Fruit fly (Drosophila melanogaster) whole organism, embryonic: Measurements from ENCODE around the gene CG42553.

Experiments used
- ATbp ChIP-seq: fragments of 200-800 bp; sonication (Bioruptor generic); optimal IDR thresholded peaks from 2 replicates; lab custom pipeline; 2017; ENCODE audit warnings: missing biosample characterization, mild to moderate bottlenecking, missing genetic modification characterization, missing genetic modification reagents
- BtbVII ChIP-seq: fragments of 200-800 bp; sonication (Bioruptor generic); optimal IDR thresholded peaks from 3 replicates; lab custom pipeline; 2017; ENCODE audit warnings: missing biosample characterization, mild to moderate bottlenecking, missing genetic modification characterization
- CG10543 ChIP-seq: fragments of 200-800 bp; sonication (Bioruptor generic); optimal IDR thresholded peaks from 3 replicates; lab custom pipeline; 2017; ENCODE audit warnings: missing biosample characterization, mild to moderate bottlenecking, missing genetic modification characterization, moderate library complexity
- CG11456 ChIP-seq: fragments of 200-800 bp; sonication (Bioruptor generic); IDR thresholded peaks from 3 replicates; pipeline ENCODE4 v1.3.6; 2022; ENCODE audit warnings: missing biosample characterization, missing genetic modification characterization
- CG12236 ChIP-seq: fragments of 200-800 bp; sonication (Bioruptor generic); optimal IDR thresholded peaks from 2 replicates; lab custom pipeline; 2016; ENCODE audit warnings: missing biosample characterization, missing genetic modification characterization
- CG13775 ChIP-seq: fragments of 200-800 bp; sonication (Bioruptor generic); optimal IDR thresholded peaks from 3 replicates; lab custom pipeline; 2017; ENCODE audit warnings: missing biosample characterization, mild to moderate bottlenecking, missing genetic modification characterization
- CG15011 ChIP-seq: fragments of 200-800 bp; sonication (Bioruptor generic); optimal IDR thresholded peaks from 3 replicates; lab custom pipeline; 2018; ENCODE audit warnings: missing biosample characterization, mild to moderate bottlenecking, missing genetic modification characterization
- CG16863 ChIP-seq: fragments of 200-800 bp; sonication (Bioruptor generic); optimal IDR thresholded peaks from 3 replicates; lab custom pipeline; 2016; ENCODE audit warnings: missing biosample characterization, missing genetic modification characterization
- CG17359 ChIP-seq: fragments of 200-800 bp; sonication (Bioruptor generic); optimal IDR thresholded peaks from 3 replicates; lab custom pipeline; 2018; ENCODE audit warnings: missing biosample characterization, mild to moderate bottlenecking, missing genetic modification characterization, moderate library complexity
- CG17829 ChIP-seq: fragments of 200-800 bp; optimal IDR thresholded peaks from 2 replicates; lab custom pipeline; 2019; ENCODE audit warnings: missing biosample characterization, mild to moderate bottlenecking, missing genetic modification characterization, moderate library complexity
- CG2678 ChIP-seq: fragments of 200-800 bp; sonication (Bioruptor generic); optimal IDR thresholded peaks from 3 replicates; lab custom pipeline; 2019; ENCODE audit warnings: missing biosample characterization, mild to moderate bottlenecking, missing genetic modification characterization, moderate library complexity
- CG31224 ChIP-seq: fragments of 200-800 bp; sonication (Bioruptor generic); IDR thresholded peaks from 2 replicates; pipeline ENCODE4 v1.3.6; 2022; ENCODE audit warnings: missing biosample characterization, missing genetic modification characterization
- CG32772 ChIP-seq: fragments of 200-800 bp; sonication (Bioruptor generic); IDR thresholded peaks from 2 replicates; pipeline ENCODE4 v1.3.6; 2022; ENCODE audit warnings: missing biosample characterization, missing genetic modification characterization
- CG3281 ChIP-seq: fragments of 200-800 bp; sonication (Bioruptor generic); optimal IDR thresholded peaks from 3 replicates; lab custom pipeline; 2017; ENCODE audit warnings: missing biosample characterization, mild to moderate bottlenecking, missing genetic modification characterization
- CG42726 ChIP-seq: fragments of 200-800 bp; sonication (Bioruptor generic); IDR thresholded peaks from 2 replicates; pipeline ENCODE4 v1.3.6; 2022; ENCODE audit warnings: missing biosample characterization, missing genetic modification characterization; ENCODE audit not compliant: partially characterized antibody
- CG6654 ChIP-seq: fragments of 200-800 bp; sonication (Bioruptor generic); optimal IDR thresholded peaks from 2 replicates; lab custom pipeline; 2017; ENCODE audit warnings: missing biosample characterization, mild to moderate bottlenecking, missing genetic modification characterization
- CG6683 ChIP-seq: fragments of 200-800 bp; sonication (Bioruptor generic); optimal IDR thresholded peaks from 2 replicates; lab custom pipeline; 2017; ENCODE audit warnings: missing biosample characterization, mild to moderate bottlenecking, missing genetic modification characterization, missing genetic modification reagents
- CG8281 ChIP-seq: fragments of 200-800 bp; sonication (Bioruptor generic); optimal IDR thresholded peaks from 2 replicates; lab custom pipeline; 2018; ENCODE audit warnings: missing biosample characterization, mild to moderate bottlenecking, missing genetic modification characterization, moderate library complexity
- CG8924 ChIP-seq: fragments of 200-800 bp; optimal IDR thresholded peaks from 3 replicates; lab custom pipeline; 2019; ENCODE audit warnings: missing biosample characterization, mild to moderate bottlenecking, missing genetic modification characterization, moderate library complexity
- CG9215 ChIP-seq: fragments of 200-800 bp; sonication (Bioruptor generic); IDR thresholded peaks from 2 replicates; pipeline ENCODE4 v1.3.6; 2022; ENCODE audit warnings: missing biosample characterization, missing genetic modification characterization
- CkIIα-i1 ChIP-seq: fragments of 200-800 bp; sonication (Bioruptor generic); IDR thresholded peaks from 2 replicates; pipeline ENCODE4 v1.3.6; 2022; ENCODE audit warnings: missing biosample characterization, missing genetic modification characterization
- Dbx ChIP-seq: fragments of 200-800 bp; sonication (Bioruptor generic); IDR thresholded peaks from 3 replicates; pipeline ENCODE4 v1.3.6; 2022; ENCODE audit warnings: missing biosample characterization, missing genetic modification characterization
- Fer1 ChIP-seq: fragments of 200-800 bp; sonication (Bioruptor generic); optimal IDR thresholded peaks from 2 replicates; lab custom pipeline; 2017; ENCODE audit warnings: missing biosample characterization, mild to moderate bottlenecking, missing genetic modification characterization
- Fer2 ChIP-seq: fragments of 200-800 bp; sonication (Bioruptor generic); optimal IDR thresholded peaks from 2 replicates; lab custom pipeline; 2018; ENCODE audit warnings: missing biosample characterization, mild to moderate bottlenecking, missing genetic modification characterization, moderate library complexity
- HHEX ChIP-seq: fragments of 200-800 bp; sonication (Bioruptor generic); optimal IDR thresholded peaks from 3 replicates; lab custom pipeline; 2017; ENCODE audit warnings: missing biosample characterization, mild to moderate bottlenecking, missing genetic modification characterization, missing genetic modification reagents
- Max ChIP-seq: fragments of 200-800 bp; sonication (Bioruptor generic); optimal IDR thresholded peaks from 2 replicates; lab custom pipeline; 2016; ENCODE audit warnings: missing biosample characterization, mild to moderate bottlenecking, missing genetic modification characterization
- Mrtf ChIP-seq: fragments of 200-800 bp; sonication (Bioruptor generic); IDR thresholded peaks from 3 replicates; pipeline ENCODE4 v1.3.6; 2022; ENCODE audit warnings: missing biosample characterization, missing genetic modification characterization
- Neu2 ChIP-seq: fragments of 200-800 bp; sonication (Bioruptor generic); optimal IDR thresholded peaks from 3 replicates; lab custom pipeline; 2016; ENCODE audit warnings: missing biosample characterization, missing genetic modification characterization, borderline replicate concordance
- Nf-YA ChIP-seq: fragments of 200-800 bp; sonication (Bioruptor generic); IDR thresholded peaks from 2 replicates; pipeline ENCODE4 v1.3.6; 2022; ENCODE audit warnings: missing biosample characterization, missing genetic modification characterization
- Oli ChIP-seq: fragments of 200-800 bp; sonication (Bioruptor generic); optimal IDR thresholded peaks from 2 replicates; lab custom pipeline; 2018; ENCODE audit warnings: missing biosample characterization, mild to moderate bottlenecking, missing genetic modification characterization, moderate library complexity
- Optix ChIP-seq: fragments of 200-800 bp; sonication (Bioruptor generic); IDR thresholded peaks from 3 replicates; pipeline ENCODE4 v1.3.6; 2022; ENCODE audit warnings: missing biosample characterization, missing genetic modification characterization
- ap ChIP-seq: fragments of 200-800 bp; sonication (Bioruptor generic); IDR thresholded peaks from 2 replicates; pipeline ENCODE4 v1.3.6; 2022; ENCODE audit warnings: missing biosample characterization, missing genetic modification characterization
- ase ChIP-seq: fragments of 200-800 bp; sonication (Bioruptor generic); IDR thresholded peaks from 3 replicates; pipeline ENCODE4 v1.3.6; 2022; ENCODE audit warnings: missing biosample characterization, missing genetic modification characterization
- bsh ChIP-seq, 2 experiments: fragments of 200-800 bp; sonication (Bioruptor generic); optimal IDR thresholded peaks; 2 replicates each; lab custom pipeline; 2017 to 2018; ENCODE audit warnings: mild to moderate bottlenecking in 2 of 2, missing biosample characterization in 2 of 2, missing genetic modification characterization in 2 of 2, moderate library complexity in 1 of 2
- dati ChIP-seq: fragments of 200-800 bp; sonication (Bioruptor generic); IDR thresholded peaks from 2 replicates; pipeline ENCODE4 v1.3.6; 2022; ENCODE audit warnings: missing biosample characterization, missing genetic modification characterization
- dmrt99B ChIP-seq: fragments of 200-800 bp; sonication (Bioruptor generic); optimal IDR thresholded peaks from 2 replicates; lab custom pipeline; 2018; ENCODE audit warnings: missing biosample characterization, mild to moderate bottlenecking, missing genetic modification characterization, moderate library complexity
- ftz-f1 ChIP-seq: fragments of 200-800 bp; sonication (Bioruptor generic); optimal IDR thresholded peaks from 2 replicates; lab custom pipeline; 2016; ENCODE audit warnings: missing biosample characterization, missing genetic modification characterization
- kay ChIP-seq: fragments of 200-800 bp; sonication (Bioruptor generic); optimal IDR thresholded peaks from 2 replicates; lab custom pipeline; 2016; ENCODE audit warnings: missing biosample characterization, missing genetic modification characterization
- org-1 ChIP-seq: fragments of 200-800 bp; sonication (Bioruptor generic); optimal IDR thresholded peaks from 2 replicates; lab custom pipeline; 2017; ENCODE audit warnings: missing biosample characterization, missing genetic modification characterization
- pb ChIP-seq: fragments of 200-800 bp; sonication (Bioruptor generic); optimal IDR thresholded peaks from 3 replicates; lab custom pipeline; 2016; ENCODE audit warnings: missing biosample characterization, missing genetic modification characterization
- phol ChIP-seq: fragments of 200-800 bp; sonication (Bioruptor generic); optimal IDR thresholded peaks from 3 replicates; lab custom pipeline; 2018; ENCODE audit warnings: missing biosample characterization, mild to moderate bottlenecking, missing genetic modification characterization, moderate library complexity
- pnt ChIP-seq: fragments of 200-800 bp; sonication (Bioruptor generic); optimal IDR thresholded peaks from 3 replicates; lab custom pipeline; 2016; ENCODE audit warnings: missing biosample characterization, missing genetic modification characterization
- pzg ChIP-seq: fragments of 200-800 bp; sonication (Bioruptor generic); optimal IDR thresholded peaks from 3 replicates; lab custom pipeline; 2018; ENCODE audit warnings: missing biosample characterization, mild to moderate bottlenecking, missing genetic modification characterization, moderate library complexity
- repo ChIP-seq: fragments of 200-800 bp; sonication (Bioruptor generic); optimal IDR thresholded peaks from 2 replicates; lab custom pipeline; 2016; ENCODE audit warnings: missing biosample characterization, missing genetic modification characterization
- rib ChIP-seq: fragments of 200-800 bp; sonication (Bioruptor generic); IDR thresholded peaks from 2 replicates; pipeline ENCODE4 v1.3.6; 2022; ENCODE audit warnings: missing biosample characterization, missing genetic modification characterization
- ssp ChIP-seq: fragments of 200-800 bp; sonication (Bioruptor generic); IDR thresholded peaks from 2 replicates; pipeline ENCODE4 v1.3.6; 2022; ENCODE audit warnings: missing biosample characterization, missing genetic modification characterization
- tgo ChIP-seq: fragments of 200-800 bp; sonication (Bioruptor generic); IDR thresholded peaks from 3 replicates; pipeline ENCODE4 v1.3.6; 2022; ENCODE audit warnings: missing biosample characterization, missing genetic modification characterization
- trem ChIP-seq: fragments of 200-800 bp; optimal IDR thresholded peaks from 3 replicates; lab custom pipeline; 2019; ENCODE audit warnings: missing biosample characterization, mild to moderate bottlenecking, missing genetic modification characterization, moderate library complexity

Gene CG42553

DNA sequence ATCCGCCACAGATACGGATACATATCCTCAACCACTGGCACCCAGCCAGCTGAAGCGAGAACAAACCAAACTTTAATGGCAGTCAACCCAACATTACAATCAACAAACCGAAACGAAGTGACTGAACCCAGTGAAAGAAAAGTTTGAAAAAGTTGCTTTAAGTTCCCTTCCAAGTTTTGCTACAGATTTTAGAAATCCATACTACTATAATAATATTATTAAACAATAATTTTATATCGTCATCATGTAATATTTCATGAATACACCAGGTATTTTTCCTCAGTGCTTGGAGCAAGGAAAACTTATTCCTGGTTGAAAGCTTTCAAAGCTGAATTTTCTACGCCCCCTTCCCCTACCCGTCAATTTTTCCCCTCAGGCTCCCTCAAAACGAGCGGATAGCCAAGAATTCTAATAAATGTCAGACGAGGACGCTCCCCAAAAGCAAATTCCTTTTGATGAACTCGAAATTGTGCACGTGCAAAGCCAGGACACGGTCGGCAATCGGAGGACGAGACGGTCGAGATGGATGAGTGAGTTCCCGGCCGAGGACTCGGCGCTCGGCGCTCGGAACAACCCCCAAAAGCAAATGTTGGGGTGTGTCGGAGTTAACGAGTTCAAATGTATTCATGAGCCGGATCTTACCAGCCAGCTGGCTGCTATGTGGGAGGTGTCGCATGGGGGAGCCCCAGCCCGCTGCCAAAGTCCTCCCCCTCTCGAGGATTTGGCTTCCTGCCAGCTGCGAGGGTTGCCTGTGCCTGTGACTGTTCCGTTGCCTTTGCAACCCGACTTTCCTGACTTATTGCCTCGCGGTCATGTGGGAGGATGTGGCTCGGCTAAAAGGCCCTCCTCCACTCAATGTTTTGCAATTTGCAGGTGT is 36.7 kb upstream of the CG42553 start (continued):
- TF ChIP-seq pnt (GFP tag; lab: Kevin White, UChicago) (no peak), CG6683 (GFP tag; lab: Kevin White, UChicago) (peak; percentile 63), bsh (GFP tag; optimal IDR thresholded peaks at IDR 0.05; lab: Kevin White, UChicago) (peak in 1 of 2 experiments; percentile 54), CG10543 (GFP tag; lab: Kevin White, UChicago) (peak; percentile 35), dati (GFP tag; lab: Robert Waterston, UW) (no peak), CG13775 (peak; percentile 7), repo (GFP tag; lab: Kevin White, UChicago) (no peak), Dbx (GFP tag; lab: Robert Waterston, UW) (peak; percentile 81), CG15011 (peak; percentile 47), pb (no peak), CG3281 (GFP tag; lab: Kevin White, UChicago) (peak; percentile 70), CG17359 (peak; percentile 78), dmrt99B (tag; lab: Kevin White, UChicago) (peak; percentile 81), CG8281 (tag; lab: Kevin White, UChicago) (peak; percentile 26), Fer2 (tag; lab: Kevin White, UChicago) (peak; percentile 36), tgo (GFP tag; lab: Robert Waterston, UW) (peak; percentile 71; the same call in 2 of the 3 replicates), Optix (no peak), CG12236 (GFP tag; lab: Kevin White, UChicago) (no peak), Neu2 (GFP tag; lab: Kevin White, UChicago) (no peak), CG8924 (tag; lab: Kevin White, UChicago) (peak; percentile 51), pzg (GFP tag; lab: Kevin White, UChicago) (no peak), CG32772 (GFP tag; lab: Robert Waterston, UW) (peak; percentile 45; the same call in 1 of the 2 replicates), ap (GFP tag; lab: Robert Waterston, UW) (0 out of 2 replicates have a peak, but pooled peaks have one; percentile 9), ATbp (GFP tag; lab: Kevin White, UChicago) (peak; percentile 35), CG9215 (GFP tag; lab: Robert Waterston, UW) (0 out of 2 replicates have a peak, but pooled peaks have one; percentile 40), kay (GFP tag; lab: Kevin White, UChicago) (peak; percentile 5), CG31224 (GFP tag; lab: Robert Waterston, UW) (peak; percentile 42; the same call in 1 of the 2 replicates), Nf-YA (GFP tag; lab: Robert Waterston, UW) (peak; percentile 41; the same call in 1 of the 2 replicates), CG11456 (0 out of 3 replicates have a peak, but pooled peaks have one; percentile 11), ssp (GFP tag; lab: Robert Waterston, UW) (peak; percentile 55), Oli (tag; lab: Kevin White, UChicago) (peak; percentile 50), org-1 (GFP tag; lab: Kevin White, UChicago) (peak; percentile 43), HHEX (GFP tag; lab: Kevin White, UChicago) (peak; percentile 55), Fer1 (GFP tag; lab: Kevin White, UChicago) (peak; percentile 78), CG2678 (tag; lab: Kevin White, UChicago) (peak; percentile 84), BtbVII (GFP tag; lab: Kevin White, UChicago) (peak; percentile 76), trem (peak; percentile 18), ftz-f1 (GFP tag; lab: Kevin White, UChicago) (no peak), CG42726 (no peak), ase (GFP tag; lab: Robert Waterston, UW) (peak; percentile 50; the same call in 1 of the 3 replicates), CG6654 (GFP tag; lab: Kevin White, UChicago) (peak; percentile 21), Max (GFP tag; lab: Kevin White, UChicago) (peak; percentile 16), rib (GFP tag; lab: Robert Waterston, UW) (no peak), Mrtf (0 out of 3 replicates have a peak, but pooled peaks have one; percentile 22), CG17829 (tag; lab: Kevin White, UChicago) (peak; percentile 53), CkIIα-i1 (no peak), phol (tag; lab: Kevin White, UChicago) (peak; percentile 58), CG16863 (GFP tag; lab: Kevin White, UChicago) (no peak)
